Worm (Caenorhabditis elegans): ENCODE data around the gene zipt-13.

- TF ChIP-seq F22D6.2 (tag; optimal IDR thresholded peaks at IDR 0.05), result no peak
- no peak for TF ChIP-seq B0019.2 (GFP tag; conservative IDR thresholded peaks at IDR 0.05)
- no peak for TF ChIP-seq fkh-3 (tag; optimal IDR thresholded peaks at IDR 0.05)
- no peak for TF ChIP-seq snpc-4 (GFP tag; optimal IDR thresholded peaks at IDR 0.05)
- TF ChIP-seq snpc-4 (tag; optimal IDR thresholded peaks at IDR 0.05), result no peak
- TF ChIP-seq K11D2.4 (GFP tag; IDR thresholded peaks at IDR 0.05), result no peak
- TF ChIP-seq nhr-90 (tag; optimal IDR thresholded peaks at IDR 0.05), result no peak
Observed at ce11 chrX:10230872-10231271, 5.9 kb downstream of the zipt-13 start.

All from whole organism, young adult.